Fruit fly (Drosophila melanogaster) whole organism, prepupa: ENCODE data around the gene TotM.

Source experiments
- Blimp-1 ChIP-seq: fragments of 200-800 bp; sonication (Bioruptor generic); optimal IDR thresholded peaks from 3 replicates; lab custom pipeline; 2017; ENCODE audit warnings: missing biosample characterization, missing genetic modification characterization, mild to moderate bottlenecking, moderate library complexity, missing genetic modification reagents
- CG10631 ChIP-seq: fragments of 200-800 bp; sonication (Bioruptor generic); optimal IDR thresholded peaks from 2 replicates; lab custom pipeline; 2016; ENCODE audit warnings: missing biosample characterization, missing genetic modification characterization
- CG10669 ChIP-seq: fragments of 200-800 bp; sonication (Bioruptor generic); optimal IDR thresholded peaks from 3 replicates; lab custom pipeline; 2018; ENCODE audit warnings: missing biosample characterization, mild to moderate bottlenecking, missing genetic modification characterization, moderate library complexity
- CG11294 ChIP-seq: fragments of 200-800 bp; sonication (Bioruptor generic); IDR thresholded peaks from 2 replicates; pipeline ENCODE4 v1.3.6; 2022; ENCODE audit warnings: missing biosample characterization, missing genetic modification characterization
- CG11762 ChIP-seq: fragments of 200-800 bp; sonication (Bioruptor generic); optimal IDR thresholded peaks from 3 replicates; lab custom pipeline; 2016; ENCODE audit warnings: missing biosample characterization, missing genetic modification characterization; ENCODE audit not compliant: insufficient read depth
- CG15336 ChIP-seq: fragments of 200-800 bp; sonication (Bioruptor generic); IDR thresholded peaks from 2 replicates; pipeline ENCODE4 v1.3.6; 2022; ENCODE audit warnings: missing biosample characterization, missing genetic modification characterization
- CG1621 ChIP-seq: fragments of 200-800 bp; sonication (Bioruptor generic); optimal IDR thresholded peaks from 3 replicates; lab custom pipeline; 2018; ENCODE audit warnings: missing biosample characterization, mild to moderate bottlenecking, missing genetic modification characterization
- CG16779 ChIP-seq: fragments of 200-800 bp; sonication (Bioruptor generic); optimal IDR thresholded peaks from 3 replicates; lab custom pipeline; 2017; ENCODE audit warnings: missing biosample characterization, mild to moderate bottlenecking, missing genetic modification characterization
- CG3032 ChIP-seq: fragments of 200-800 bp; optimal IDR thresholded peaks from 2 replicates; lab custom pipeline; 2019; ENCODE audit warnings: missing biosample characterization, mild to moderate bottlenecking, missing genetic modification characterization, moderate library complexity
- CG31627 ChIP-seq: fragments of 200-800 bp; sonication (Bioruptor generic); optimal IDR thresholded peaks from 3 replicates; lab custom pipeline; 2016; ENCODE audit warnings: missing biosample characterization, missing genetic modification characterization
- CG34406 ChIP-seq: fragments of 200-800 bp; sonication (Bioruptor generic); optimal IDR thresholded peaks from 3 replicates; lab custom pipeline; 2016; ENCODE audit warnings: missing biosample characterization, missing genetic modification characterization
- CG3919 ChIP-seq: fragments of 200-800 bp; sonication (Bioruptor generic); optimal IDR thresholded peaks from 3 replicates; lab custom pipeline; 2016; ENCODE audit warnings: missing biosample characterization, missing genetic modification characterization
- CG4318 ChIP-seq: fragments of 200-800 bp; sonication (Bioruptor generic); optimal IDR thresholded peaks from 3 replicates; lab custom pipeline; 2017; ENCODE audit warnings: missing biosample characterization, mild to moderate bottlenecking, missing genetic modification characterization
- CG6163 ChIP-seq: fragments of 200-800 bp; sonication (Bioruptor generic); IDR thresholded peaks from 3 replicates; pipeline ENCODE4 v1.3.6; 2022; ENCODE audit warnings: missing biosample characterization, missing genetic modification characterization
- CG6792 ChIP-seq: fragments of 200-800 bp; sonication (Bioruptor generic); optimal IDR thresholded peaks from 3 replicates; lab custom pipeline; 2016; ENCODE audit warnings: missing biosample characterization, missing genetic modification characterization
- CG7368 ChIP-seq: fragments of 200-800 bp; sonication (Bioruptor generic); optimal IDR thresholded peaks from 3 replicates; lab custom pipeline; 2016; ENCODE audit warnings: missing biosample characterization, missing genetic modification characterization
- CG8119 ChIP-seq: fragments of 200-800 bp; sonication (Bioruptor generic); IDR thresholded peaks from 3 replicates; pipeline ENCODE4 v1.3.6; 2022; ENCODE audit warnings: missing biosample characterization, missing genetic modification characterization
- CG8632 ChIP-seq: fragments of 200-800 bp; sonication (Bioruptor generic); optimal IDR thresholded peaks from 3 replicates; lab custom pipeline; 2016; ENCODE audit warnings: missing biosample characterization, missing genetic modification characterization
- CG9139 ChIP-seq: fragments of 200-800 bp; sonication (Bioruptor generic); optimal IDR thresholded peaks from 3 replicates; lab custom pipeline; 2017; ENCODE audit warnings: missing biosample characterization, mild to moderate bottlenecking, missing genetic modification characterization
- Eip75B ChIP-seq: fragments of 200-800 bp; sonication (Bioruptor generic); optimal IDR thresholded peaks from 3 replicates; lab custom pipeline; 2016; ENCODE audit warnings: missing biosample characterization, missing genetic modification characterization
- Eip78C ChIP-seq: fragments of 200-800 bp; sonication (Bioruptor generic); peaks from one replicate; lab custom pipeline; 2016; ENCODE audit warnings: missing biosample characterization, missing genetic modification characterization
- Ets21C ChIP-seq: fragments of 200-800 bp; sonication (Bioruptor generic); optimal IDR thresholded peaks from 3 replicates; lab custom pipeline; 2016; ENCODE audit warnings: missing biosample characterization, missing genetic modification characterization
- Ets96B ChIP-seq: fragments of 200-800 bp; optimal IDR thresholded peaks from 2 replicates; lab custom pipeline; 2019; ENCODE audit warnings: missing biosample characterization, mild to moderate bottlenecking, missing genetic modification characterization, moderate library complexity
- Gug ChIP-seq: fragments of 200-800 bp; sonication (Bioruptor generic); IDR thresholded peaks from 2 replicates; pipeline ENCODE4 v1.3.6; 2022; ENCODE audit warnings: missing biosample characterization, missing genetic modification characterization
- Hr39 ChIP-seq: fragments of 200-800 bp; sonication (Bioruptor generic); optimal IDR thresholded peaks from 2 replicates; lab custom pipeline; 2016; ENCODE audit warnings: missing biosample characterization, missing genetic modification characterization
- Hr4 ChIP-seq: fragments of 200-800 bp; sonication (Bioruptor generic); optimal IDR thresholded peaks from 3 replicates; lab custom pipeline; 2016; ENCODE audit warnings: missing biosample characterization, missing genetic modification characterization
- Lpt ChIP-seq: fragments of 200-800 bp; sonication (Bioruptor generic); optimal IDR thresholded peaks from 3 replicates; lab custom pipeline; 2016; ENCODE audit warnings: missing biosample characterization, missing genetic modification characterization
- Met ChIP-seq: fragments of 200-800 bp; sonication (Bioruptor generic); optimal IDR thresholded peaks from 3 replicates; lab custom pipeline; 2016; ENCODE audit warnings: missing biosample characterization, missing genetic modification characterization
- OdsH ChIP-seq: fragments of 200-800 bp; sonication (Bioruptor generic); optimal IDR thresholded peaks from 3 replicates; lab custom pipeline; 2016; ENCODE audit warnings: missing biosample characterization, missing genetic modification characterization
- Smox ChIP-seq: fragments of 200-800 bp; sonication (Bioruptor generic); optimal IDR thresholded peaks from 3 replicates; lab custom pipeline; 2016; ENCODE audit warnings: missing biosample characterization, missing genetic modification characterization
- Sox102F ChIP-seq: fragments of 200-800 bp; sonication (Bioruptor generic); optimal IDR thresholded peaks from 2 replicates; lab custom pipeline; 2016; ENCODE audit warnings: missing biosample characterization, mild to moderate bottlenecking, missing genetic modification characterization
- Sox14 ChIP-seq: fragments of 200-800 bp; sonication (Bioruptor generic); optimal IDR thresholded peaks from 3 replicates; lab custom pipeline; 2016; ENCODE audit warnings: missing biosample characterization, missing genetic modification characterization
- Sox15 ChIP-seq: fragments of 200-800 bp; sonication (Bioruptor generic); optimal IDR thresholded peaks from 3 replicates; lab custom pipeline; 2016; ENCODE audit warnings: missing biosample characterization, missing genetic modification characterization
- achi ChIP-seq: fragments of 200-800 bp; sonication (Bioruptor generic); optimal IDR thresholded peaks from 3 replicates; lab custom pipeline; 2016; ENCODE audit warnings: missing biosample characterization, missing genetic modification characterization
- acj6 ChIP-seq: fragments of 200-800 bp; sonication (Bioruptor generic); optimal IDR thresholded peaks from 3 replicates; lab custom pipeline; 2016; ENCODE audit warnings: missing biosample characterization, missing genetic modification characterization
- cyc ChIP-seq: fragments of 200-800 bp; sonication (Bioruptor generic); optimal IDR thresholded peaks from 3 replicates; lab custom pipeline; 2016; ENCODE audit warnings: missing biosample characterization, missing genetic modification characterization
- dsx ChIP-seq: fragments of 200-800 bp; optimal IDR thresholded peaks from 3 replicates; lab custom pipeline; 2019; ENCODE audit warnings: missing biosample characterization, mild to moderate bottlenecking, missing genetic modification characterization, moderate library complexity; ENCODE audit not compliant: poor library complexity, severe bottlenecking
- fd59A ChIP-seq: fragments of 200-800 bp; sonication (Bioruptor generic); optimal IDR thresholded peaks from 2 replicates; lab custom pipeline; 2017; ENCODE audit warnings: missing biosample characterization, mild to moderate bottlenecking, missing genetic modification characterization, missing genetic modification reagents
- fd85E ChIP-seq: fragments of 200-800 bp; sonication (Bioruptor generic); optimal IDR thresholded peaks from 3 replicates; lab custom pipeline; 2016; ENCODE audit warnings: missing biosample characterization, missing genetic modification characterization
- lz ChIP-seq: fragments of 200-800 bp; sonication (Bioruptor generic); optimal IDR thresholded peaks from 3 replicates; lab custom pipeline; 2016; ENCODE audit warnings: missing biosample characterization, missing genetic modification characterization
- net ChIP-seq: fragments of 200-800 bp; sonication (Bioruptor generic); optimal IDR thresholded peaks from 3 replicates; lab custom pipeline; 2016; ENCODE audit warnings: missing biosample characterization, missing genetic modification characterization
- pdm3 ChIP-seq: fragments of 200-800 bp; sonication (Bioruptor generic); optimal IDR thresholded peaks from 3 replicates; lab custom pipeline; 2016; ENCODE audit warnings: missing biosample characterization, missing genetic modification characterization
- salr ChIP-seq, 2 experiments: fragments of 200-800 bp; sonication (Bioruptor generic); optimal IDR thresholded peaks; 3 replicates each; lab custom pipeline; 2016 to 2018; ENCODE audit warnings: missing biosample characterization in 2 of 2, missing genetic modification characterization in 2 of 2, mild to moderate bottlenecking in 1 of 2
- ss ChIP-seq, 2 experiments: fragments of 200-800 bp; sonication (Bioruptor generic); optimal IDR thresholded peaks; 2 replicates in 1 of 2; 3 replicates in 1 of 2; lab custom pipeline; 2017 to 2018; ENCODE audit warnings: mild to moderate bottlenecking in 2 of 2, missing biosample characterization in 2 of 2, missing genetic modification characterization in 2 of 2, moderate library complexity in 1 of 2
- svp ChIP-seq: fragments of 200-800 bp; sonication (Bioruptor generic); peaks from one replicate; lab custom pipeline; 2016; ENCODE audit warnings: missing biosample characterization, missing genetic modification characterization
- topi ChIP-seq: fragments of 200-800 bp; sonication (Bioruptor generic); optimal IDR thresholded peaks from 3 replicates; lab custom pipeline; 2016; ENCODE audit warnings: missing biosample characterization, missing genetic modification characterization
- vri ChIP-seq: fragments of 200-800 bp; sonication (Bioruptor generic); optimal IDR thresholded peaks from 3 replicates; lab custom pipeline; 2016; ENCODE audit warnings: missing biosample characterization, mild to moderate bottlenecking, missing genetic modification characterization

TotM gene

dm6 chr2L:5287599-5288261 lies 41.9 kb upstream of the TotM start (continued):
- TF ChIP-seq lz (GFP tag; lab: Kevin White, UChicago) (peak; percentile 80), Lpt (GFP tag; lab: Kevin White, UChicago) (peak; percentile 37), CG15336 (0 out of 2 replicates have a peak, but pooled peaks have one; percentile 53), CG11762 (GFP tag; lab: Kevin White, UChicago) (peak; percentile 68), CG4318 (GFP tag; lab: Kevin White, UChicago) (no peak), fd59A (GFP tag; lab: Kevin White, UChicago) (peak; percentile 96), Ets21C (peak; percentile 62), CG3919 (GFP tag; lab: Kevin White, UChicago) (peak; percentile 87), pdm3 (peak; percentile 79), fd85E (peak; percentile 23), CG8632 (GFP tag; lab: Kevin White, UChicago) (peak; percentile 85), Met (GFP tag; lab: Kevin White, UChicago) (peak; percentile 83), CG11294 (no peak), Eip75B (GFP tag; lab: Kevin White, UChicago) (peak; percentile 89), Gug (peak; percentile 24; the same call in 1 of the 2 replicates), CG1621 (tag; lab: Kevin White, UChicago) (peak; percentile 94), Eip78C (GFP tag; lab: Kevin White, UChicago) (peak; percentile 98), Hr4 (GFP tag; lab: Kevin White, UChicago) (peak; percentile 67), topi (GFP tag; lab: Kevin White, UChicago) (peak; percentile 88), svp (GFP tag; lab: Kevin White, UChicago) (peak; percentile 95), CG6792 (peak; percentile 83), CG9139 (peak; percentile 94), net (GFP tag; lab: Kevin White, UChicago) (peak; percentile 70), CG7368 (peak; percentile 61), Hr39 (GFP tag; lab: Kevin White, UChicago) (peak; percentile 57), Blimp-1 (peak; percentile 59), CG3032 (tag; lab: Kevin White, UChicago) (peak; percentile 97), Sox14 (GFP tag; lab: Kevin White, UChicago) (peak; percentile 88), CG10631 (GFP tag; lab: Kevin White, UChicago) (peak; percentile 85)

dm6 chr2L:5288262-5288621 lies 41.4 kb upstream of the TotM start:
- peak; percentile 28 to 60 for TF ChIP-seq ss (GFP tag; optimal IDR thresholded peaks at IDR 0.05; lab: Kevin White, UChicago)
- peak; percentile 29 for TF ChIP-seq CG34406 (GFP tag; lab: Kevin White, UChicago)
- TF ChIP-seq Smox (GFP tag; lab: Kevin White, UChicago): no peak
- peak; percentile 20 for TF ChIP-seq cyc (GFP tag; lab: Kevin White, UChicago)
- TF ChIP-seq CG6792: peak; percentile 42
- TF ChIP-seq CG10669 (GFP tag; lab: Kevin White, UChicago): peak; percentile 80
- TF ChIP-seq CG31627 (GFP tag; lab: Kevin White, UChicago): no peak
- peak; percentile 82 for TF ChIP-seq CG10631 (GFP tag; lab: Kevin White, UChicago)
- TF ChIP-seq Sox14 (GFP tag; lab: Kevin White, UChicago): no peak
- TF ChIP-seq CG3919 (GFP tag; lab: Kevin White, UChicago): peak; percentile 42
- TF ChIP-seq CG11762 (GFP tag; lab: Kevin White, UChicago): no peak
- no peak for TF ChIP-seq Hr4 (GFP tag; lab: Kevin White, UChicago)
- peak; percentile 84 for TF ChIP-seq fd59A (GFP tag; lab: Kevin White, UChicago)
- peak; percentile 4 for TF ChIP-seq CG7368
- peak; percentile 48 for TF ChIP-seq CG9139
- peak; percentile 37 for TF ChIP-seq achi (GFP tag; lab: Kevin White, UChicago)
- peak; percentile 72 for TF ChIP-seq OdsH (GFP tag; lab: Kevin White, UChicago)
- TF ChIP-seq dsx (GFP tag; lab: Kevin White, UChicago): peak; percentile 64
- no peak for TF ChIP-seq vri (GFP tag; lab: Kevin White, UChicago)
- no peak for TF ChIP-seq Blimp-1
- TF ChIP-seq salr (GFP tag; optimal IDR thresholded peaks at IDR 0.05; lab: Kevin White, UChicago): peak in 1 of 2 experiments; percentile 46
- no peak for TF ChIP-seq Sox102F (GFP tag; lab: Kevin White, UChicago)
- no peak for TF ChIP-seq CG15336
- peak; percentile 47 for TF ChIP-seq acj6 (GFP tag; lab: Kevin White, UChicago)
- peak; percentile 85 for TF ChIP-seq CG6163 (GFP tag; lab: Robert Waterston, UW)
- no peak for TF ChIP-seq CG11294
- no peak for TF ChIP-seq Gug
- no peak for TF ChIP-seq CG16779 (tag; lab: Kevin White, UChicago)
- TF ChIP-seq Eip78C (GFP tag; lab: Kevin White, UChicago): peak; percentile 88
- peak; percentile 76 for TF ChIP-seq Ets96B
- no peak for TF ChIP-seq CG4318 (GFP tag; lab: Kevin White, UChicago)
- TF ChIP-seq Sox15 (GFP tag; lab: Kevin White, UChicago): peak; percentile 6
- TF ChIP-seq net (GFP tag; lab: Kevin White, UChicago): peak; percentile 10
- TF ChIP-seq pdm3: peak; percentile 58
- TF ChIP-seq CG8119 (GFP tag; lab: Robert Waterston, UW): peak; percentile 32; the same call in 1 of the 3 replicates
